Fruit fly (Drosophila melanogaster): ENCODE measurements around the gene CG4362.

- TF ChIP-seq Myc (optimal IDR thresholded peaks at IDR 0.05), result no peak
- no peak for TF ChIP-seq insv (optimal IDR thresholded peaks at IDR 0.05)
- no peak for TF ChIP-seq Sin3A (optimal IDR thresholded peaks at IDR 0.05)
These were observed 31.3 kb downstream of the CG4362 start for dm6 chr3R:20276012-20276411.

Data from Kc167 (cell line).